Worm (Caenorhabditis elegans) whole organism, L4 larva: Measurements from ENCODE around the gene C05D9.3.

Experiments used
- ZK337.2 ChIP-seq: fragments of 200-800 bp; sonication (Bioruptor generic); IDR thresholded peaks from 2 replicates; pipeline ENCODE4 v1.3.6; 2022; ENCODE audit warnings: missing genetic modification reagents, missing genetic modification characterization, missing compliant biosample characterization
- daf-12 ChIP-seq: fragments of 150-350 bp; optimal IDR thresholded peaks from 2 replicates; lab custom pipeline; 2014; ENCODE audit warnings: missing biosample characterization, missing genetic modification reagents, missing genetic modification characterization
- hlh-11 ChIP-seq: fragments of 200-800 bp; sonication (Bioruptor generic); optimal IDR thresholded peaks from 2 replicates; lab custom pipeline; 2018; ENCODE audit warnings: mild to moderate bottlenecking, missing genetic modification characterization, missing compliant biosample characterization
- lin-38 ChIP-seq: fragments of 200-800 bp; sonication (Bioruptor generic); IDR thresholded peaks from 2 replicates; pipeline ENCODE4 v1.3.6; 2022; ENCODE audit warnings: missing genetic modification reagents, missing genetic modification characterization, missing compliant biosample characterization
- nhr-11 ChIP-seq: fragments of 150-350 bp; optimal IDR thresholded peaks from 2 replicates; lab custom pipeline; 2014; ENCODE audit warnings: missing biosample characterization, missing genetic modification characterization
- nhr-76 ChIP-seq: fragments of 150-350 bp; optimal IDR thresholded peaks from 2 replicates; lab custom pipeline; 2014; ENCODE audit warnings: missing biosample characterization, missing genetic modification characterization
- pha-4 ChIP-seq, 2 experiments: fragments of 150-350 bp in 1 of 2; fragments of 200-800 bp in 1 of 2; sonication (Bioruptor generic) in 1 of 2; IDR thresholded peaks in 1 of 2; optimal IDR thresholded peaks in 1 of 2; 2 replicates each; pipeline versions ENCODE4 v1.3.6 to Lab custom; 2014 to 2022; ENCODE audit warnings: missing genetic modification characterization in 2 of 2, missing genetic modification reagents in 2 of 2, missing biosample characterization in 1 of 2, missing compliant biosample characterization in 1 of 2
- rbr-2 ChIP-seq: sonication (generic microtip); optimal IDR thresholded peaks from 2 replicates; lab custom pipeline; 2016; ENCODE audit warnings: missing genotype, missing genetic modification characterization, missing compliant biosample characterization
- tag-97 ChIP-seq: fragments of 200-800 bp; sonication (Bioruptor generic); IDR thresholded peaks from 2 replicates; pipeline ENCODE4 v1.3.6; 2022; ENCODE audit warnings: missing genetic modification characterization, missing compliant biosample characterization
- unc-130 ChIP-seq: sonication (generic microtip); optimal IDR thresholded peaks from 2 replicates; lab custom pipeline; 2016; ENCODE audit warnings: missing genetic modification reagents, missing genetic modification characterization, missing compliant biosample characterization

ce11 chrX:1148438-1148837 lies 36.7 kb downstream of the C05D9.3 start, which contains the start of the genes R193.2 and R193.6:
- TF ChIP-seq ZK337.2 (GFP tag; lab: Robert Waterston, UW) (no peak), pha-4 (GFP tag; IDR thresholded peaks at IDR 0.05; lab: Robert Waterston, UW) (no peak), pha-4 (tag; optimal IDR thresholded peaks at IDR 0.05; lab: Kevin White, UChicago) (no peak), hlh-11 (tag; lab: Kevin White, UChicago) (no peak), daf-12 (tag; lab: Kevin White, UChicago) (no peak), unc-130 (GFP tag; lab: Kevin White, UChicago) (no peak), tag-97 (GFP tag; lab: Robert Waterston, UW) (no peak), lin-38 (no peak), nhr-11 (no peak), nhr-76 (no peak), rbr-2 (tag; lab: Kevin White, UChicago) (no peak)
